Fruit fly (Drosophila melanogaster): ENCODE measurements around the gene ppk16.

ppk16 gene

dm6 chr2L:9782176-9782581 is 7.3 kb upstream of the ppk16 start, which contains the start of gene IP3K1 (continued):
- TF ChIP-seq run (tag; optimal IDR thresholded peaks at IDR 0.05) (peak; percentile 19), usp (GFP tag; optimal IDR thresholded peaks at IDR 0.05) (no peak), Nf-YA (GFP tag; IDR thresholded peaks at IDR 0.05) (peak; percentile 44; the same call in 1 of the 2 replicates), danr (GFP tag; IDR thresholded peaks at IDR 0.05) (no peak), CG6683 (GFP tag; optimal IDR thresholded peaks at IDR 0.05) (peak; percentile 20), ash1 (GFP tag; optimal IDR thresholded peaks at IDR 0.05) (peak; percentile 8), Myb (GFP tag; optimal IDR thresholded peaks at IDR 0.05) (peak; percentile 0), CG9437 (GFP tag; optimal IDR thresholded peaks at IDR 0.05) (no peak), CG32767 (GFP tag; IDR thresholded peaks at IDR 0.05) (no peak), Asciz (GFP tag; optimal IDR thresholded peaks at IDR 0.05) (no peak), vnd (GFP tag; IDR thresholded peaks at IDR 0.05; ENCODE audit: partially characterized antibody) (no peak), ci (GFP tag; IDR thresholded peaks at IDR 0.05) (peak; percentile 73; the same call in 2 of the 3 replicates), CG15011 (GFP tag; optimal IDR thresholded peaks at IDR 0.05) (no peak), CG3281 (GFP tag; optimal IDR thresholded peaks at IDR 0.05) (peak; percentile 54), CG18599 (GFP tag; optimal IDR thresholded peaks at IDR 0.05) (peak; percentile 45), CG18262 (tag; optimal IDR thresholded peaks at IDR 0.05) (peak; percentile 22), CG7271 (tag; optimal IDR thresholded peaks at IDR 0.05) (no peak), scrt (GFP tag; optimal IDR thresholded peaks at IDR 0.05) (peak; percentile 15), Med (GFP tag) (peak; percentile 93), onecut (GFP tag; IDR thresholded peaks at IDR 0.05) (peak; percentile 25; the same call in 1 of the 2 replicates), Xbp1 (GFP tag; optimal IDR thresholded peaks at IDR 0.05) (peak; percentile 29), CG13296 (GFP tag; optimal IDR thresholded peaks at IDR 0.05) (peak; percentile 28), CG11504 (tag; optimal IDR thresholded peaks at IDR 0.05) (no peak), CG17359 (tag; optimal IDR thresholded peaks at IDR 0.05) (peak; percentile 26), Bgb (GFP tag; IDR thresholded peaks at IDR 0.05; ENCODE audit: partially characterized antibody) (peak; percentile 71; the same call in 1 of the 2 replicates), Max (GFP tag; optimal IDR thresholded peaks at IDR 0.05) (no peak), Rfx (GFP tag; IDR thresholded peaks at IDR 0.05) (peak; percentile 73), Six4 (GFP tag; optimal IDR thresholded peaks at IDR 0.05) (no peak), tin (GFP tag; optimal IDR thresholded peaks at IDR 0.05) (no peak), CG10565 (GFP tag; optimal IDR thresholded peaks at IDR 0.05) (no peak), tio (GFP tag; optimal IDR thresholded peaks at IDR 0.05) (no peak), Vsx1 (GFP tag; optimal IDR thresholded peaks at IDR 0.05) (peak; percentile 11), CG14710 (tag; optimal IDR thresholded peaks at IDR 0.05) (no peak), lov (optimal IDR thresholded peaks at IDR 0.05) (no peak), lov (GFP tag; IDR thresholded peaks at IDR 0.05) (no peak; the same call in 2 of the 3 replicates), Gsc (GFP tag; IDR thresholded peaks at IDR 0.05) (no peak), CG13624 (GFP tag; optimal IDR thresholded peaks at IDR 0.05) (peak; percentile 12), vfl (GFP tag; optimal IDR thresholded peaks at IDR 0.05) (no peak), CG8388 (GFP tag; optimal IDR thresholded peaks at IDR 0.05) (peak; percentile 4), pb (GFP tag; optimal IDR thresholded peaks at IDR 0.05) (peak; percentile 50), Dref (GFP tag; IDR thresholded peaks at IDR 0.05) (0 out of 2 replicates have a peak, but pooled peaks have one; percentile 10), CG11696 (GFP tag; IDR thresholded peaks at IDR 0.05) (peak; percentile 29; the same call in 1 of the 2 replicates), CG9817 (tag; optimal IDR thresholded peaks at IDR 0.05) (no peak), kni (GFP tag; optimal IDR thresholded peaks at IDR 0.05) (peak; percentile 66), CoRest (tag; optimal IDR thresholded peaks at IDR 0.05) (no peak), Scr (GFP tag; IDR thresholded peaks at IDR 0.05; ENCODE audit: partially characterized antibody) (peak; percentile 43; the same call in 1 of the 2 replicates), Sry-β (GFP tag; optimal IDR thresholded peaks at IDR 0.05) (no peak), Mes4 (GFP tag; optimal IDR thresholded peaks at IDR 0.05) (no peak), zen (tag; optimal IDR thresholded peaks at IDR 0.05) (no peak), lab (GFP tag; optimal IDR thresholded peaks at IDR 0.05) (peak; percentile 81)
